Worm (Caenorhabditis elegans) whole organism, early embryonic: ENCODE measurements around the gene F22F1.3.

ENCODE experiments used
- ceh-13 ChIP-seq: fragments of 200-800 bp; sonication (Bioruptor generic); optimal IDR thresholded peaks from 2 replicates; lab custom pipeline; 2018; ENCODE audit warnings: mild to moderate bottlenecking, missing genetic modification characterization, missing compliant biosample characterization
- tra-4 ChIP-seq: sonication (generic microtip); optimal IDR thresholded peaks from 2 replicates; lab custom pipeline; 2017; ENCODE audit warnings: missing genetic modification characterization, missing compliant biosample characterization

- TF ChIP-seq ceh-13 (GFP tag; lab: Kevin White, UChicago): no peak
- TF ChIP-seq tra-4 (tag; lab: Kevin White, UChicago): no peak
Observed at ce11 chrX:8139146-8139545, 23.7 kb downstream of the F22F1.3 start, which contains the start of gene C02B8.3.
